Worm (Caenorhabditis elegans): ENCODE data around the gene Y43E12A.3.

DNA sequence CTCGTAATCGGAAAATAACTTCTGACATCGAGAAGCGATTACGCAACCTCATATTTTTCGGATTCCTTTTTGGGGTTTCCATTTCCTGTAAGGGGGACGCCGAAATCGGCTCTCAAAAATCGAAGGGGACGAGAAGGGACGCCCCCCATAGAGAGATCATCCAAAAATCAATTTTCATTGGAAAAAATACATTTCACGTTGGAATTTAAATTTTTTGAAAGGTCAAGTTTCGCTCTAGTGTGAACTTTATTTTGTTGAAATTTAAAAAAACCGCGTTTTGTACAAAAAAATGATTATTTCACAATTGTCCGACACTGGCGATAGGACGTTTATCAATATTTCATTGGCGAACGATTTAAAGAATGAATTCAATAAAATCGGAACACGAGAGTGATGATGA lies 35.7 kb upstream of the Y43E12A.3 start, which contains the start of gene Y69E1A.3:
- TF ChIP-seq mdl-1 (tag; optimal IDR thresholded peaks at IDR 0.05) (no peak), C34F6.9 (tag; optimal IDR thresholded peaks at IDR 0.05) (no peak), unc-55 (GFP tag; optimal IDR thresholded peaks at IDR 0.05) (no peak), ztf-4 (tag; optimal IDR thresholded peaks at IDR 0.05) (no peak), lin-13 (GFP tag; optimal IDR thresholded peaks at IDR 0.05) (no peak), ceh-82 (tag; optimal IDR thresholded peaks at IDR 0.05) (no peak), skn-1 (tag; optimal IDR thresholded peaks at IDR 0.05) (no peak), nhr-77 (tag; optimal IDR thresholded peaks at IDR 0.05) (no peak)
